Worm (Caenorhabditis elegans): ENCODE measurements around the gene abf-3.

Gene abf-3

ce11 chrV:15817746-15818145, at the start of gene abf-3:
Gene abf-3 (minus strand): TSS chrV:15817846.
- TF ChIP-seq nhr-23 (tag; optimal IDR thresholded peaks at IDR 0.05) (no peak), hmg-11 (tag; optimal IDR thresholded peaks at IDR 0.05) (no peak), skn-1 (tag; optimal IDR thresholded peaks at IDR 0.05) (no peak), mml-1 (tag; optimal IDR thresholded peaks at IDR 0.05) (no peak), nhr-76 (tag; optimal IDR thresholded peaks at IDR 0.05) (no peak), pha-4 (tag; optimal IDR thresholded peaks at IDR 0.05) (no peak), aly-2 (tag; optimal IDR thresholded peaks at IDR 0.05) (no peak), daf-12 (tag; optimal IDR thresholded peaks at IDR 0.05) (no peak), mdl-1 (tag; optimal IDR thresholded peaks at IDR 0.05) (no peak), sea-2 (GFP tag; optimal IDR thresholded peaks at IDR 0.05) (no peak)

- TF ChIP-seq pha-4 (tag; optimal IDR thresholded peaks at IDR 0.05), result no peak
- TF ChIP-seq fkh-10 (GFP tag; optimal IDR thresholded peaks at IDR 0.05), result no peak
- no peak for TF ChIP-seq ceh-9 (tag; optimal IDR thresholded peaks at IDR 0.05)
- TF ChIP-seq skn-1 (tag; optimal IDR thresholded peaks at IDR 0.05), result no peak
- TF ChIP-seq egl-27 (tag; optimal IDR thresholded peaks at IDR 0.05), result no peak
- TF ChIP-seq snpc-4 (tag; optimal IDR thresholded peaks at IDR 0.05), result no peak
- no peak for TF ChIP-seq hmg-11 (tag; optimal IDR thresholded peaks at IDR 0.05)
- no peak for TF ChIP-seq nhr-25 (tag; optimal IDR thresholded peaks at IDR 0.05)
- TF ChIP-seq egl-5 (tag; optimal IDR thresholded peaks at IDR 0.05), result no peak
- no peak for TF ChIP-seq R02D3.7 (tag; optimal IDR thresholded peaks at IDR 0.05)
- no peak for TF ChIP-seq nhr-11 (tag; optimal IDR thresholded peaks at IDR 0.05)
- no peak for TF ChIP-seq mml-1 (tag; optimal IDR thresholded peaks at IDR 0.05)
- no peak for TF ChIP-seq elt-2 (tag; optimal IDR thresholded peaks at IDR 0.05)
- TF ChIP-seq eor-1 (tag; optimal IDR thresholded peaks at IDR 0.05), result no peak
- no peak for TF ChIP-seq daf-12 (tag; optimal IDR thresholded peaks at IDR 0.05)
- TF ChIP-seq jun-1 (tag; optimal IDR thresholded peaks at IDR 0.05), result no peak
These were observed 49.7 kb upstream of the abf-3 start, which contains the start of gene fbxa-197 for ce11 chrV:15867373-15867772. Gene fbxa-197 (plus strand): TSS chrV:15867673.

ce11 chrV:15865839-15866238, 48.2 kb upstream of the abf-3 start, which contains the start of gene srh-293:
Gene srh-293 (plus strand): TSS chrV:15866139.
- TF ChIP-seq nhr-77 (tag; optimal IDR thresholded peaks at IDR 0.05), result no peak
- no peak for TF ChIP-seq tbx-2 (tag; optimal IDR thresholded peaks at IDR 0.05)
- no peak for TF ChIP-seq fkh-2 (tag; optimal IDR thresholded peaks at IDR 0.05)
- no peak for TF ChIP-seq ceh-82 (tag; optimal IDR thresholded peaks at IDR 0.05)
- no peak for TF ChIP-seq ztf-11 (tag; optimal IDR thresholded peaks at IDR 0.05)
- no peak for TF ChIP-seq nhr-23 (tag; optimal IDR thresholded peaks at IDR 0.05)
- TF ChIP-seq pqm-1 (tag; optimal IDR thresholded peaks at IDR 0.05), result no peak
- no peak for TF ChIP-seq lsy-12 (tag; optimal IDR thresholded peaks at IDR 0.05)
- TF ChIP-seq nfya-1 (tag; optimal IDR thresholded peaks at IDR 0.05; ENCODE audit: insufficient read depth), result no peak
- TF ChIP-seq unc-62 (GFP tag; optimal IDR thresholded peaks at IDR 0.05), result no peak
- TF ChIP-seq egl-27 (tag; optimal IDR thresholded peaks at IDR 0.05), result no peak
- TF ChIP-seq snpc-4 (tag; optimal IDR thresholded peaks at IDR 0.05), result no peak
- no peak for TF ChIP-seq egl-5 (tag; optimal IDR thresholded peaks at IDR 0.05)
- no peak for TF ChIP-seq nhr-67 (tag; optimal IDR thresholded peaks at IDR 0.05)
- no peak for TF ChIP-seq R02D3.7 (tag; optimal IDR thresholded peaks at IDR 0.05)
- TF ChIP-seq pha-4 (tag; optimal IDR thresholded peaks at IDR 0.05), result no peak
- TF ChIP-seq nhr-11 (tag; optimal IDR thresholded peaks at IDR 0.05), result no peak
- TF ChIP-seq fkh-10 (GFP tag; optimal IDR thresholded peaks at IDR 0.05), result no peak
- TF ChIP-seq nhr-237 (tag; optimal IDR thresholded peaks at IDR 0.05), result no peak

- TF ChIP-seq nhr-12 (tag; optimal IDR thresholded peaks at IDR 0.05), result no peak
- TF ChIP-seq nhr-25 (tag; optimal IDR thresholded peaks at IDR 0.05), result no peak
- TF ChIP-seq fkh-2 (tag; optimal IDR thresholded peaks at IDR 0.05), result no peak
These were observed 45.4 kb upstream of the abf-3 start, which contains the start of gene srh-299 for ce11 chrV:15863042-15863441. Gene srh-299 (plus strand): TSS chrV:15863342.

ce11 chrV:15862599-15862998, 45.0 kb upstream of the abf-3 start, which contains the start of gene srz-12:
Gene srz-12 (minus strand): TSS chrV:15862699.
- TF ChIP-seq nhr-77 (tag; optimal IDR thresholded peaks at IDR 0.05) (no peak), fos-1 (tag; optimal IDR thresholded peaks at IDR 0.05) (no peak), nhr-12 (tag; optimal IDR thresholded peaks at IDR 0.05) (no peak), unc-39 (tag; optimal IDR thresholded peaks at IDR 0.05) (no peak), fkh-2 (tag; optimal IDR thresholded peaks at IDR 0.05) (no peak), skn-1 (tag; optimal IDR thresholded peaks at IDR 0.05) (no peak), elt-2 (tag; optimal IDR thresholded peaks at IDR 0.05) (no peak), mml-1 (tag; optimal IDR thresholded peaks at IDR 0.05) (no peak), zag-1 (tag; optimal IDR thresholded peaks at IDR 0.05) (no peak), daf-12 (tag; optimal IDR thresholded peaks at IDR 0.05) (no peak), snpc-4 (tag; optimal IDR thresholded peaks at IDR 0.05) (no peak), lin-39 (tag; optimal IDR thresholded peaks at IDR 0.05) (no peak), fkh-10 (GFP tag; optimal IDR thresholded peaks at IDR 0.05) (no peak)

Measured in whole organism, L3 larva.